Worm (Caenorhabditis elegans) whole organism, midembryonic: ENCODE results near the gene F23H11.7.

Experiments
- T22C8.4 ChIP-seq: fragments of 200-800 bp; sonication (Bioruptor generic); IDR thresholded peaks from 2 replicates; pipeline ENCODE4 v1.3.6; 2022; ENCODE audit warnings: missing genetic modification characterization, missing compliant biosample characterization
- cog-1 ChIP-seq: sonication (generic microtip); optimal IDR thresholded peaks from 2 replicates; lab custom pipeline; 2016; ENCODE audit warnings: missing genetic modification characterization, missing compliant biosample characterization
- flt-1 ChIP-seq: fragments of 200-800 bp; sonication (Bioruptor generic); IDR thresholded peaks from 2 replicates; pipeline ENCODE4 v1.3.6; 2022; ENCODE audit warnings: missing genetic modification characterization, missing compliant biosample characterization
- klf-2 ChIP-seq: fragments of 200-800 bp; sonication (Bioruptor generic); conservative IDR thresholded peaks from 2 replicates; pipeline ENCODE4 v1.3.6; 2022; ENCODE audit warnings: missing genetic modification reagents, missing genetic modification characterization, missing compliant biosample characterization
- med-1 ChIP-seq: sonication (generic microtip); optimal IDR thresholded peaks from 2 replicates; lab custom pipeline; 2017; ENCODE audit warnings: missing genetic modification characterization, mild to moderate bottlenecking, missing compliant biosample characterization, antibody characterized with exemption, missing genetic modification reagents; ENCODE audit not compliant: insufficient read depth
- ref-1 ChIP-seq: fragments of 200-800 bp; sonication (Bioruptor generic); conservative IDR thresholded peaks from 2 replicates; pipeline ENCODE4 v1.3.6; 2022; ENCODE audit warnings: missing genetic modification reagents, missing genetic modification characterization, missing compliant biosample characterization
- tab-1 ChIP-seq: fragments of 200-800 bp; sonication (Bioruptor generic); IDR thresholded peaks from 2 replicates; pipeline ENCODE4 v1.3.6; 2022; ENCODE audit warnings: missing genetic modification characterization, missing compliant biosample characterization
- ztf-23 ChIP-seq: fragments of 200-800 bp; sonication (Bioruptor generic); IDR thresholded peaks from 2 replicates; pipeline ENCODE4 v1.3.6; 2022; ENCODE audit warnings: missing genetic modification reagents, missing genetic modification characterization, missing compliant biosample characterization
- ztf-29 ChIP-seq: fragments of 200-800 bp; sonication (Bioruptor generic); IDR thresholded peaks from 2 replicates; pipeline ENCODE4 v1.3.6; 2022; ENCODE audit warnings: missing genetic modification reagents, missing genetic modification characterization, missing compliant biosample characterization

Gene F23H11.7

DNA sequence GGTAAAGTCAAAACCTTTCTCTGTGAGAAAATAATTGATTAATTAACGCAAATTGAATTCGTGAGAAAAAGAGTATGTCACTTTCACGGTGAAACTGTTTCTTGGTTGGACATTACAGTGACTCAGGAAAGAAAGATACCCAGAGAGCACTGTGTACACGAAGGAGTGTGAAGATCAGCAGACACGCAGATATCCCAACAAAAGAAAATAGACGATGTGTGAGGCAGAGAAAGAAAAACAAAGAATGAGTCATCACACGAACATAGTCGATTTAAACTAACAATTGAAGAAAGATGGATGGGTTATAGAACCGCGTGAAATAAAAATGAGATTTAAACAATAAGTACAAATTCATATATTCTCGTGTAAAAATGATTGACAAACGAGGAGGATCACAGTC is 11.2 kb downstream of the F23H11.7 start:
- TF ChIP-seq med-1 = no peak
- no peak for TF ChIP-seq ztf-23 (GFP tag; lab: Robert Waterston, UW)
- TF ChIP-seq ztf-29 (GFP tag; lab: Robert Waterston, UW) = no peak
- no peak for TF ChIP-seq klf-2 (GFP tag; lab: Robert Waterston, UW)
- no peak for TF ChIP-seq cog-1 (tag; lab: Kevin White, UChicago)
- no peak for TF ChIP-seq ref-1 (GFP tag; lab: Robert Waterston, UW)
- TF ChIP-seq T22C8.4 (GFP tag; lab: Robert Waterston, UW) = no peak
- no peak for TF ChIP-seq flt-1 (GFP tag; lab: Robert Waterston, UW)
- TF ChIP-seq tab-1 = no peak

DNA sequence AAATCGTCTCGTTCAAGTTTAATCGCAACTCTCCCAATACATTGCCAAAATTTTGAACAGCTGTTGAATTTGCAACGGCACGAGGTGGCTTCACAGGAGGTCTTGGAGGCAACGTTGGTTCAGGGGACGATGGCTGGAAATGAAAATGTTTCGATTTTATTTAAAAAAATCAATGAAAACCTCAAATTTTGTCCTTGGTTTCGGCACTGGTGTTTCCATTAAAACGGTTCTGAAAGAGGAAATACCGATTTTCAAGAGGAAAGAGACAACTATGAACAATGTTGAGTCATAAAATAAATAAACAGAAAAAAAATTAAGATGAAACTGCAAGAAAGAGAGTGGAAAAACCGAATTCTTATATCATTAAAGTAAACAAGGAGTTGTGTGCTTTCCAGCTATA is 11.9 kb downstream of the F23H11.7 start, which contains the start of gene F23H11.4:
Gene F23H11.4 (minus strand): TSS at position 229 of the 400 bp plus-strand sequence.
- TF ChIP-seq ref-1 (GFP tag; lab: Robert Waterston, UW) = no peak
- no peak for TF ChIP-seq ztf-23 (GFP tag; lab: Robert Waterston, UW)
- no peak for TF ChIP-seq flt-1 (GFP tag; lab: Robert Waterston, UW)
- TF ChIP-seq tab-1 = no peak
- no peak for TF ChIP-seq ztf-29 (GFP tag; lab: Robert Waterston, UW)

DNA sequence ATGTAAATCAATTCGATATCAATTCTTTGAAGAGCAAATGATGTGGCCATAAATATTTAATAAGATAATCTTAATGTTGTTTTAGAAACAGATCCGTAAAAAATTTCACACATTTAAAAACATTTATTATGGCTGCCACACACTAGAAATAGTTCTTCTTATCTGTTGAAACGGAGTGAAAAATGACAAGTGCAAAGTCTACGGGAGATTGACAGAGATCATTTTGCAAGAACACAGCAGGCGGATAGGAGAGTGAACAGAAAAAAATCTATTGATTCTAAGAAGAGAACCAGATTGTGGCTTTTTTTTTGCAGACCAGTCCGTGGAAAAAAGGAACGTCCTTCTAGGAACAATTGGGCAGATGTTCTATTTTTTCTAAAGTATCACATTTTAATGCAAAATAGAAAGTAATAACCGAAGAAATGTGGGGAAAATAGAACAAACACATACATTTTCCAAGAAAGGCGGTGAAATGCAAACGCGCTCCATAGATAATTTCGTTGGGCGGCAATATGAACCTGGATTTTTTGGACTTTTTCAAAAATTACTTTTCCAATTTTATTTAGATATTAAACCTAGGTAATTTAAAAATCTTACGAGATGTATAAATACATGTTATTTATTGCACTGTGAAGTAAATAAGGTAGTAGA is 17.5 kb downstream of the F23H11.7 start:
- TF ChIP-seq ztf-29 (GFP tag; lab: Robert Waterston, UW) (no peak), ref-1 (GFP tag; lab: Robert Waterston, UW) (no peak), flt-1 (GFP tag; lab: Robert Waterston, UW) (no peak), T22C8.4 (GFP tag; lab: Robert Waterston, UW) (no peak), cog-1 (tag; lab: Kevin White, UChicago) (no peak), klf-2 (GFP tag; lab: Robert Waterston, UW) (no peak), tab-1 (no peak), ztf-23 (GFP tag; lab: Robert Waterston, UW) (no peak), med-1 (no peak)

DNA sequence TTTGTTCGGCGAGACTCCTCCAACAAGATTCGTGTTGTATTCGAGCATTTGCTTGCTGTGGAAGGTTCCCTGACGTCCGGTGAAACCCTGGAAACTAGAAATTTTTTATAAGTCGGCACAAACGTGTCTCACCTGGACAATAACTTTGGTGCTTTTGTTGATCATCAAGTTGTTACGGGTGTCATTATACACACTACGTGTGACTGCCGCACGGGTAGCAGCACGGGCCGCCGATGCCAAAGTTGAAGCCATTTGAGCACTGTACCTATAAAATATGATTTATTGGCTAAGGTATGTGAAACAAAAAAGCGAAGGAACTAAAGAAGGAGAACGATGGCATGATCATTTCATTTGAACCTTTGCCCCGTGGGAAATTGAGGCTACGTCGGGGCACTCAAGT is 18.1 kb downstream of the F23H11.7 start, which contains the start of gene sucl-2:
Gene sucl-2 (minus strand): TSS at position 265 of the 400 bp plus-strand sequence.
- TF ChIP-seq ztf-29 (GFP tag; lab: Robert Waterston, UW) (no peak), klf-2 (GFP tag; lab: Robert Waterston, UW) (no peak), cog-1 (tag; lab: Kevin White, UChicago) (no peak), tab-1 (no peak), flt-1 (GFP tag; lab: Robert Waterston, UW) (no peak)

DNA sequence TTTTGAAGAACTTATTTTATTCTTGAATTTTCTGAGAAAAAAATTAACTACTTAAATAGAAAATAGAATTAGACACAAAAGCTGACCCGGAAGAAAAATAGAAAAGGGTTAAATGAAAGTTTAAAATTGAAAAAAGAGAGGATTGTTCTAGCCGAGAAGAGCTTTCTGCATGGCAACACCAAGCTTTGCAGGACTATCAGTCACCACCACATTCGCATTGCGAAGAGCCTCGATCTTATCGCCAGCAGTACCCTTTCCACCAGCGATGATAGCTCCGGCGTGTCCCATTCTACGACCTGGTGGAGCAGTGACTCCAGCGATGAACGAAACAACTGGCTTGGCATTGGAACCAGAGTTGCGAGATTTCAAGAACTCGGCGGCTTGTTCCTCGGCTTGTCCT is 19.1 kb downstream of the F23H11.7 start:
- no peak for TF ChIP-seq med-1
- no peak for TF ChIP-seq ztf-29 (GFP tag; lab: Robert Waterston, UW)
- no peak for TF ChIP-seq cog-1 (tag; lab: Kevin White, UChicago)
- TF ChIP-seq klf-2 (GFP tag; lab: Robert Waterston, UW) = no peak
- TF ChIP-seq T22C8.4 (GFP tag; lab: Robert Waterston, UW) = no peak
- no peak for TF ChIP-seq flt-1 (GFP tag; lab: Robert Waterston, UW)
- no peak for TF ChIP-seq ref-1 (GFP tag; lab: Robert Waterston, UW)
- no peak for TF ChIP-seq ztf-23 (GFP tag; lab: Robert Waterston, UW)
- TF ChIP-seq tab-1 = no peak

DNA sequence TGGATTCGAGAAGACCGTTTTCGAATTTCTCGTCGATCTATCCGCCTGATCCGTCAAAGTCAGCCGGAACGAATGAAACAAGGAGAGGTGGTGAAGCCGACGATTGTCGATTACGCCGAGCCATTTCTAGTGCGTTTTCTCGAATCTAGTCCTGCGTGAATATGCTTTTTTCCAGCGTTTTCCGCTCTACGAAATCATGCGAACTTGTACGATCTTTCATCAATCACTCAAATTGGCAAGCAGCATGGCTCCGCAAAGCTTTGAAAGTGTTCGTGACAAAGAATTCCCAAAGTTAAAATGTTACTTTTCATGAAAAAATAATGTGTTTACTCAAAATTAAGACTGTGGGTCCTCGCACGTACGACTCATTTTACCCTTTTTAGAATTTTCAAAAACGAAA is 22.3 kb downstream of the F23H11.7 start:
- TF ChIP-seq med-1 (no peak), ztf-23 (GFP tag; lab: Robert Waterston, UW) (no peak), ztf-29 (GFP tag; lab: Robert Waterston, UW) (no peak), tab-1 (no peak), flt-1 (GFP tag; lab: Robert Waterston, UW) (no peak), T22C8.4 (GFP tag; lab: Robert Waterston, UW) (no peak), ref-1 (GFP tag; lab: Robert Waterston, UW) (no peak)

DNA sequence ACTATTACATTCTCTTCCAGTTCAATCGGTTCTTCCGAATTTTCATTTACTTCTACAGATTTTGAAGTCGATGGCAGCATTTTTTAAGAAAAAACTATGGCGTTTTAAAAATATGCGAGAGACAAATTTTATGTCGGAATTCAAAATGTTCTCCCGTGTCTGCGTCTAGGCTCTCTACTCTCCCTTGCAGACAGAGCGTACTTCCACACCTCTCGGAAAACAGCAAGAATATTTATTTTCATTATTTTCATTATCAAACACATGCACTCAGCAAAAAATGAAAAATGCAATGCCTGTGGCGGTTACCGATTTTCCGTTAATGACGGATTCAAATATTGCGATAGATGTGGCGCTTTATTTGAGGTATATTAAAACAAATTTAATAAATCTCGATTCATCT is 23.7 kb downstream of the F23H11.7 start, which contains the start of the genes ztf-18 and F23H11.2:
Gene ztf-18 (minus strand): TSS at position 188 of the 400 bp plus-strand sequence.
Gene F23H11.2 (plus strand): TSS at position 223 of the 400 bp plus-strand sequence.
- TF ChIP-seq klf-2 (GFP tag; lab: Robert Waterston, UW) = no peak
- TF ChIP-seq T22C8.4 (GFP tag; lab: Robert Waterston, UW) = no peak
- no peak for TF ChIP-seq ref-1 (GFP tag; lab: Robert Waterston, UW)
- TF ChIP-seq flt-1 (GFP tag; lab: Robert Waterston, UW) = no peak
- no peak for TF ChIP-seq ztf-29 (GFP tag; lab: Robert Waterston, UW)
- no peak for TF ChIP-seq cog-1 (tag; lab: Kevin White, UChicago)
- TF ChIP-seq med-1 = no peak
- TF ChIP-seq tab-1 = no peak
- no peak for TF ChIP-seq ztf-23 (GFP tag; lab: Robert Waterston, UW)

DNA sequence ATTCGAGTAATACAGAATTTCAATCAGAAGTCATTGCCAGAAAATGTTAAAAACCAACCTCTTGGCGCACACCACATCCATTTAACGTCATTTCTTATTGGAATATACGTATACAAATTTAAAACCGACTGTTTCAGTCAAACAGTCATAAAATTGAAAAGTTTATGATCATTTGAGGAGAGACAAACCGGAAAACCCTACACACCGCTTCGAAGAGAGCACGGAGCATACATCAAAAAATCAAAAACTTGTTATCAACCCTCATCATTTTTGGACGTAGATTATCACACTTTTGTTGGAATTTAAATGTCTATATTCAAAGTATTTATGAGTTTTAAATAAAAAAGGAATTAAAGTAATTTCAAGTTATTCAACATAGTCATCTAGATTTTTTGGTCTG is 28.2 kb downstream of the F23H11.7 start, which contains the start of gene T24C4.10:
Gene T24C4.10 (minus strand): TSS at position 230 of the 400 bp plus-strand sequence.
- TF ChIP-seq tab-1 (no peak), ztf-29 (GFP tag; lab: Robert Waterston, UW) (no peak)

DNA sequence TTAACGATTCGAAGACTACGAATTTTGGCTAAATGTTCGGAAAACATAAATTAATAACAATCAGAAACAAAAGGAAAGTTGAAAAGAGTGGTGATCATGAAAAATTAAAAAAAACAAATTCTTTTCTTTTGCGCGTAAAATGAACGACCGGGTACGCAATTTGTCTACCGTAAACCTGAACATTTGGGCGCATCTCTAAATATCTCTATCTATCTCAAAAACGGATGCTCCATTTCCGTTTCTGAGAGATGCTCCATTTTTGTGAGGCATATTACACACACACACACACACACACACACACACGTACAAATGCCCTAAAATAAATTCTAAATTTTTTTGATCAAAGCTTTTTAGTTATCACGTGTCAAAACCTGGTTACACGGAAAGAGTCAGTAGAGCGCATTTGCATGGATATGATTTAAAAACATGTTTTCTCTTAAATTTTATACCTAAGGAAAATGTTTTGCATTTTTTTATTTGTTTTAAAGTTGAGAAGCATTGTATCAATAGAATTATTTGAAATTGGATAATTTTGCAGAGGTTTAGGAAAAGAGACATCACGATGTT is 30.2 kb downstream of the F23H11.7 start:
- TF ChIP-seq ztf-29 (GFP tag; lab: Robert Waterston, UW) = no peak
- TF ChIP-seq flt-1 (GFP tag; lab: Robert Waterston, UW) = no peak
- no peak for TF ChIP-seq tab-1
- no peak for TF ChIP-seq cog-1 (tag; lab: Kevin White, UChicago)
- TF ChIP-seq T22C8.4 (GFP tag; lab: Robert Waterston, UW) = no peak
- no peak for TF ChIP-seq med-1
- no peak for TF ChIP-seq ref-1 (GFP tag; lab: Robert Waterston, UW)
- no peak for TF ChIP-seq ztf-23 (GFP tag; lab: Robert Waterston, UW)
- no peak for TF ChIP-seq klf-2 (GFP tag; lab: Robert Waterston, UW)
